Fruit fly (Drosophila melanogaster) whole organism, prepupa: Measurements from ENCODE around the gene CG14507.

Experiments
- Blimp-1 ChIP-seq: fragments of 200-800 bp; sonication (Bioruptor generic); optimal IDR thresholded peaks from 3 replicates; lab custom pipeline; 2017; ENCODE audit warnings: missing biosample characterization, missing genetic modification characterization, mild to moderate bottlenecking, moderate library complexity, missing genetic modification reagents
- CG10631 ChIP-seq: fragments of 200-800 bp; sonication (Bioruptor generic); optimal IDR thresholded peaks from 2 replicates; lab custom pipeline; 2016; ENCODE audit warnings: missing biosample characterization, missing genetic modification characterization
- CG10669 ChIP-seq: fragments of 200-800 bp; sonication (Bioruptor generic); optimal IDR thresholded peaks from 3 replicates; lab custom pipeline; 2018; ENCODE audit warnings: missing biosample characterization, mild to moderate bottlenecking, missing genetic modification characterization, moderate library complexity
- CG11294 ChIP-seq: fragments of 200-800 bp; sonication (Bioruptor generic); IDR thresholded peaks from 2 replicates; pipeline ENCODE4 v1.3.6; 2022; ENCODE audit warnings: missing biosample characterization, missing genetic modification characterization
- CG11762 ChIP-seq: fragments of 200-800 bp; sonication (Bioruptor generic); optimal IDR thresholded peaks from 3 replicates; lab custom pipeline; 2016; ENCODE audit warnings: missing biosample characterization, missing genetic modification characterization; ENCODE audit not compliant: insufficient read depth
- CG15336 ChIP-seq: fragments of 200-800 bp; sonication (Bioruptor generic); IDR thresholded peaks from 2 replicates; pipeline ENCODE4 v1.3.6; 2022; ENCODE audit warnings: missing biosample characterization, missing genetic modification characterization
- CG1621 ChIP-seq: fragments of 200-800 bp; sonication (Bioruptor generic); optimal IDR thresholded peaks from 3 replicates; lab custom pipeline; 2018; ENCODE audit warnings: missing biosample characterization, mild to moderate bottlenecking, missing genetic modification characterization
- CG31627 ChIP-seq: fragments of 200-800 bp; sonication (Bioruptor generic); optimal IDR thresholded peaks from 3 replicates; lab custom pipeline; 2016; ENCODE audit warnings: missing biosample characterization, missing genetic modification characterization
- CG32006 ChIP-seq: fragments of 200-800 bp; sonication (Bioruptor generic); optimal IDR thresholded peaks from 3 replicates; lab custom pipeline; 2017; ENCODE audit warnings: missing biosample characterization, mild to moderate bottlenecking, missing genetic modification characterization
- CG6163 ChIP-seq: fragments of 200-800 bp; sonication (Bioruptor generic); IDR thresholded peaks from 3 replicates; pipeline ENCODE4 v1.3.6; 2022; ENCODE audit warnings: missing biosample characterization, missing genetic modification characterization
- CG6276 ChIP-seq: fragments of 200-800 bp; sonication (Bioruptor generic); optimal IDR thresholded peaks from 2 replicates; lab custom pipeline; 2017; ENCODE audit warnings: missing biosample characterization, mild to moderate bottlenecking, missing genetic modification characterization
- CG6792 ChIP-seq: fragments of 200-800 bp; sonication (Bioruptor generic); optimal IDR thresholded peaks from 3 replicates; lab custom pipeline; 2016; ENCODE audit warnings: missing biosample characterization, missing genetic modification characterization
- CG6854 ChIP-seq: fragments of 200-800 bp; sonication (Bioruptor generic); optimal IDR thresholded peaks from 2 replicates; lab custom pipeline; 2017; ENCODE audit warnings: missing biosample characterization, mild to moderate bottlenecking, missing genetic modification characterization
- CG8119 ChIP-seq: fragments of 200-800 bp; sonication (Bioruptor generic); IDR thresholded peaks from 3 replicates; pipeline ENCODE4 v1.3.6; 2022; ENCODE audit warnings: missing biosample characterization, missing genetic modification characterization
- CG8319 ChIP-seq: fragments of 200-800 bp; sonication (Bioruptor generic); optimal IDR thresholded peaks from 3 replicates; lab custom pipeline; 2016; ENCODE audit warnings: missing biosample characterization, missing genetic modification characterization
- CG8632 ChIP-seq: fragments of 200-800 bp; sonication (Bioruptor generic); optimal IDR thresholded peaks from 3 replicates; lab custom pipeline; 2016; ENCODE audit warnings: missing biosample characterization, missing genetic modification characterization
- Eip78C ChIP-seq: fragments of 200-800 bp; sonication (Bioruptor generic); peaks from one replicate; lab custom pipeline; 2016; ENCODE audit warnings: missing biosample characterization, missing genetic modification characterization
- Eip93F ChIP-seq: fragments of 200-800 bp; sonication (Bioruptor generic); optimal IDR thresholded peaks from 2 replicates; lab custom pipeline; 2016; ENCODE audit warnings: missing biosample characterization, mild to moderate bottlenecking, missing genetic modification characterization
- Ets21C ChIP-seq: fragments of 200-800 bp; sonication (Bioruptor generic); optimal IDR thresholded peaks from 3 replicates; lab custom pipeline; 2016; ENCODE audit warnings: missing biosample characterization, missing genetic modification characterization
- Ets96B ChIP-seq: fragments of 200-800 bp; optimal IDR thresholded peaks from 2 replicates; lab custom pipeline; 2019; ENCODE audit warnings: missing biosample characterization, mild to moderate bottlenecking, missing genetic modification characterization, moderate library complexity
- Gug ChIP-seq: fragments of 200-800 bp; sonication (Bioruptor generic); IDR thresholded peaks from 2 replicates; pipeline ENCODE4 v1.3.6; 2022; ENCODE audit warnings: missing biosample characterization, missing genetic modification characterization
- Hr4 ChIP-seq: fragments of 200-800 bp; sonication (Bioruptor generic); optimal IDR thresholded peaks from 3 replicates; lab custom pipeline; 2016; ENCODE audit warnings: missing biosample characterization, missing genetic modification characterization
- Lpt ChIP-seq: fragments of 200-800 bp; sonication (Bioruptor generic); optimal IDR thresholded peaks from 3 replicates; lab custom pipeline; 2016; ENCODE audit warnings: missing biosample characterization, missing genetic modification characterization
- Met ChIP-seq: fragments of 200-800 bp; sonication (Bioruptor generic); optimal IDR thresholded peaks from 3 replicates; lab custom pipeline; 2016; ENCODE audit warnings: missing biosample characterization, missing genetic modification characterization
- Sox102F ChIP-seq: fragments of 200-800 bp; sonication (Bioruptor generic); optimal IDR thresholded peaks from 2 replicates; lab custom pipeline; 2016; ENCODE audit warnings: missing biosample characterization, mild to moderate bottlenecking, missing genetic modification characterization
- Sox14 ChIP-seq: fragments of 200-800 bp; sonication (Bioruptor generic); optimal IDR thresholded peaks from 3 replicates; lab custom pipeline; 2016; ENCODE audit warnings: missing biosample characterization, missing genetic modification characterization
- Sox15 ChIP-seq: fragments of 200-800 bp; sonication (Bioruptor generic); optimal IDR thresholded peaks from 3 replicates; lab custom pipeline; 2016; ENCODE audit warnings: missing biosample characterization, missing genetic modification characterization
- achi ChIP-seq: fragments of 200-800 bp; sonication (Bioruptor generic); optimal IDR thresholded peaks from 3 replicates; lab custom pipeline; 2016; ENCODE audit warnings: missing biosample characterization, missing genetic modification characterization
- acj6 ChIP-seq: fragments of 200-800 bp; sonication (Bioruptor generic); optimal IDR thresholded peaks from 3 replicates; lab custom pipeline; 2016; ENCODE audit warnings: missing biosample characterization, missing genetic modification characterization
- dac ChIP-seq: fragments of 200-800 bp; sonication (Bioruptor generic); optimal IDR thresholded peaks from 2 replicates; lab custom pipeline; 2017; ENCODE audit warnings: missing biosample characterization, mild to moderate bottlenecking, missing genetic modification characterization
- dsx ChIP-seq: fragments of 200-800 bp; optimal IDR thresholded peaks from 3 replicates; lab custom pipeline; 2019; ENCODE audit warnings: missing biosample characterization, mild to moderate bottlenecking, missing genetic modification characterization, moderate library complexity; ENCODE audit not compliant: poor library complexity, severe bottlenecking
- eg ChIP-seq: fragments of 200-800 bp; sonication (Bioruptor generic); IDR thresholded peaks from 3 replicates; pipeline ENCODE4 v1.3.6; 2022; ENCODE audit warnings: missing biosample characterization, missing genetic modification characterization
- fd59A ChIP-seq: fragments of 200-800 bp; sonication (Bioruptor generic); optimal IDR thresholded peaks from 2 replicates; lab custom pipeline; 2017; ENCODE audit warnings: missing biosample characterization, mild to moderate bottlenecking, missing genetic modification characterization, missing genetic modification reagents
- fd85E ChIP-seq: fragments of 200-800 bp; sonication (Bioruptor generic); optimal IDR thresholded peaks from 3 replicates; lab custom pipeline; 2016; ENCODE audit warnings: missing biosample characterization, missing genetic modification characterization
- fkh ChIP-seq: fragments of 200-800 bp; sonication (Bioruptor generic); optimal IDR thresholded peaks from 3 replicates; lab custom pipeline; 2017; ENCODE audit warnings: missing biosample characterization, mild to moderate bottlenecking, missing genetic modification characterization, moderate library complexity
- net ChIP-seq: fragments of 200-800 bp; sonication (Bioruptor generic); optimal IDR thresholded peaks from 3 replicates; lab custom pipeline; 2016; ENCODE audit warnings: missing biosample characterization, missing genetic modification characterization
- pdm3 ChIP-seq: fragments of 200-800 bp; sonication (Bioruptor generic); optimal IDR thresholded peaks from 3 replicates; lab custom pipeline; 2016; ENCODE audit warnings: missing biosample characterization, missing genetic modification characterization
- salr ChIP-seq, 2 experiments: fragments of 200-800 bp; sonication (Bioruptor generic); optimal IDR thresholded peaks; 3 replicates each; lab custom pipeline; 2016 to 2018; ENCODE audit warnings: missing biosample characterization in 2 of 2, missing genetic modification characterization in 2 of 2, mild to moderate bottlenecking in 1 of 2
- spab ChIP-seq: fragments of 200-800 bp; sonication (Bioruptor generic); optimal IDR thresholded peaks from 2 replicates; lab custom pipeline; 2017; ENCODE audit warnings: missing biosample characterization, mild to moderate bottlenecking, missing genetic modification characterization, missing genetic modification reagents
- topi ChIP-seq: fragments of 200-800 bp; sonication (Bioruptor generic); optimal IDR thresholded peaks from 3 replicates; lab custom pipeline; 2016; ENCODE audit warnings: missing biosample characterization, missing genetic modification characterization
- vri ChIP-seq: fragments of 200-800 bp; sonication (Bioruptor generic); optimal IDR thresholded peaks from 3 replicates; lab custom pipeline; 2016; ENCODE audit warnings: missing biosample characterization, mild to moderate bottlenecking, missing genetic modification characterization

CG14507 gene

DNA sequence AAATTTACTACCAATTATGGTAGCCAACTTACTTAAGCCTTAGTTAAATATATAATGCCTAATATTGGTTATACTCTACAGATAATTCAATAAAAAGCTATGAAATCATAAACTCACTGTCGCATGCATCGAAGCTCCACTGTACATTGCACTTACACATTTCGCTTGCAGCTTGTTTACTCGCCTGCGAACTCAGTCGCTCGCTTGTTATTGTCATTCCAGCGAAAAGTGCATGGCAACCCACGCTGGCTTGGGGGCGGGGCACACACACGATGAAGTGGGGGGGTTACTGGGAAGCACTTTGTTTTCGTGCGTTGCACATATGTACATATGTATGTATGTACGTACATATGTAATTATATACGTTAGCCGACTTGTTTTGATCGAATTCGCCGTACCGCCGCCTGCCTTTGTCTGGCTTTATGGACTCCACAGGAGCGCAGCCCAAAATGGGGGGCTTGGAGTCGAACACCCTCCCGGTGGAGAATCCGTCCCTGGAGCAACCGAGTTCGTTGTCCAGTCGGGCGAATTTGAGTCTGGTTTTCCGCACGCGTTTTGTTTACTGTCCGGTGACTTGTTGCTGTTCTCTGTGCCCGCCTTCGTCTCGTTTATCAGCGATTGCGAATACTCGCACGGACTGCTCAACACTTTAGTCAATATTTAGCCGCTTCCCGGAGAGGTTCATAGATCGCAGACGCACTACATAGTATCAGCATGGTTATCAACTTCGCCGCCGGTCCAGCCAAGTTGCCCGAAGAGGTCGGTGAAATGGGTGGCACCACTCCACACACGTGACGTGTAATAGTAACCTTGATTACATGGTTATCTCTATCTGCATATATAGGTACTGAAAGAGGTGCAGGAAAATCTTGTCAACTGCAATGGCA is 27.5 kb downstream of the CG14507 start, which contains the start of gene CG11899 (continued):
- TF ChIP-seq eg (peak; percentile 81), dsx (GFP tag; lab: Kevin White, UChicago) (peak; percentile 76), CG8319 (GFP tag; lab: Kevin White, UChicago) (peak; percentile 54), CG6276 (GFP tag; lab: Kevin White, UChicago) (peak; percentile 61), Lpt (GFP tag; lab: Kevin White, UChicago) (peak; percentile 81), Sox14 (GFP tag; lab: Kevin White, UChicago) (peak; percentile 96), CG10669 (GFP tag; lab: Kevin White, UChicago) (peak; percentile 64), CG8119 (peak; percentile 68), fkh (GFP tag; lab: Kevin White, UChicago) (peak; percentile 39), achi (GFP tag; lab: Kevin White, UChicago) (peak; percentile 60), fd59A (GFP tag; lab: Kevin White, UChicago) (peak; percentile 59), dac (GFP tag; lab: Kevin White, UChicago) (peak; percentile 71), vri (GFP tag; lab: Kevin White, UChicago) (peak; percentile 82), Met (peak; percentile 87), Gug (GFP tag; lab: Robert Waterston, UW) (peak; percentile 38), CG32006 (GFP tag; lab: Kevin White, UChicago) (peak; percentile 70), acj6 (GFP tag; lab: Kevin White, UChicago) (peak; percentile 64), Sox102F (peak; percentile 83), CG6792 (peak; percentile 77), Eip93F (peak; percentile 94), CG15336 (GFP tag; lab: Robert Waterston, UW) (peak; percentile 78), CG31627 (GFP tag; lab: Kevin White, UChicago) (peak; percentile 74), net (GFP tag; lab: Kevin White, UChicago) (peak; percentile 77), CG10631 (GFP tag; lab: Kevin White, UChicago) (peak; percentile 69), Blimp-1 (GFP tag; lab: Kevin White, UChicago) (peak; percentile 58), Hr4 (peak; percentile 65), Ets21C (GFP tag; lab: Kevin White, UChicago) (peak; percentile 75), CG6163 (GFP tag; lab: Robert Waterston, UW) (peak; percentile 95), CG1621 (peak; percentile 93), fd85E (GFP tag; lab: Kevin White, UChicago) (peak; percentile 75), Ets96B (tag; lab: Kevin White, UChicago) (peak; percentile 48), pdm3 (GFP tag; lab: Kevin White, UChicago) (peak; percentile 76), CG11762 (GFP tag; lab: Kevin White, UChicago) (peak; percentile 39), CG11294 (GFP tag; lab: Robert Waterston, UW) (peak; percentile 41; the same call in 1 of the 2 replicates), CG6854 (GFP tag; lab: Kevin White, UChicago) (peak; percentile 97), spab (GFP tag; lab: Kevin White, UChicago) (peak; percentile 68), salr (GFP tag; optimal IDR thresholded peaks at IDR 0.05; lab: Kevin White, UChicago) (peak in 1 of 2 experiments; percentile 48), CG8632 (GFP tag; lab: Kevin White, UChicago) (peak; percentile 55), Eip78C (GFP tag; lab: Kevin White, UChicago) (peak; percentile 85), Sox15 (peak; percentile 25), topi (GFP tag; lab: Kevin White, UChicago) (peak; percentile 83)
- TF ChIP-seq, all 60 proteins: peak for 59
